Fruit fly (Drosophila melanogaster): ENCODE results near the gene CG5078.

CG5078 gene

dm6 chr3L:20493417-20494261 lies 12.2 kb upstream of the CG5078 start (continued):
- TF ChIP-seq hbn (GFP tag; IDR thresholded peaks at IDR 0.05; ENCODE audit: partially characterized antibody): no peak
- peak in 1 of 2 experiments; percentile 47 for TF ChIP-seq eve (GFP tag; optimal IDR thresholded peaks at IDR 0.05)
- peak; percentile 67 for TF ChIP-seq CG14050 (GFP tag; IDR thresholded peaks at IDR 0.05)
- TF ChIP-seq CG9932 (GFP tag; IDR thresholded peaks at IDR 0.05): peak; percentile 77
- TF ChIP-seq PHDP (tag; optimal IDR thresholded peaks at IDR 0.05): peak; percentile 85
- TF ChIP-seq tin (GFP tag; optimal IDR thresholded peaks at IDR 0.05): peak; percentile 50
- peak; percentile 36 for TF ChIP-seq fu2 (GFP tag; optimal IDR thresholded peaks at IDR 0.05)
- TF ChIP-seq al (GFP tag; IDR thresholded peaks at IDR 0.05): peak; percentile 75
- TF ChIP-seq fd64A (GFP tag; optimal IDR thresholded peaks at IDR 0.05): peak; percentile 58
- peak; percentile 38 for TF ChIP-seq HLH54F (GFP tag; optimal IDR thresholded peaks at IDR 0.05)
- peak; percentile 46 for TF ChIP-seq Abd-B (GFP tag; optimal IDR thresholded peaks at IDR 0.05)
- TF ChIP-seq corto (GFP tag; optimal IDR thresholded peaks at IDR 0.05): peak; percentile 59
- TF ChIP-seq CG14710 (tag; optimal IDR thresholded peaks at IDR 0.05): no peak
- no peak for TF ChIP-seq CG3065 (GFP tag; optimal IDR thresholded peaks at IDR 0.05)
- TF ChIP-seq twi (tag; optimal IDR thresholded peaks at IDR 0.05): peak; percentile 5
- TF ChIP-seq CG6175 (GFP tag; IDR thresholded peaks at IDR 0.05): no peak
- peak; percentile 67 for TF ChIP-seq ind (GFP tag; optimal IDR thresholded peaks at IDR 0.05)
- TF ChIP-seq CG2129 (GFP tag; IDR thresholded peaks at IDR 0.05; ENCODE audit: partially characterized antibody): no peak
- peak; percentile 71 for TF ChIP-seq CG8388 (GFP tag; optimal IDR thresholded peaks at IDR 0.05)
- peak; percentile 56 for TF ChIP-seq Ssrp (tag; optimal IDR thresholded peaks at IDR 0.05)
- TF ChIP-seq hth (optimal IDR thresholded peaks at IDR 0.05): no peak
- peak; percentile 44 for TF ChIP-seq Six4 (GFP tag; optimal IDR thresholded peaks at IDR 0.05)
- peak; percentile 67; the same call in 1 of the 2 replicates for TF ChIP-seq CG31441 (GFP tag; IDR thresholded peaks at IDR 0.05)
- no peak for TF ChIP-seq gfzf (GFP tag; optimal IDR thresholded peaks at IDR 0.05)
- TF ChIP-seq sim (GFP tag; IDR thresholded peaks at IDR 0.05): 0 out of 2 replicates have a peak, but pooled peaks have one; percentile 44
- TF ChIP-seq CG17328 (GFP tag; IDR thresholded peaks at IDR 0.05): peak; percentile 74
- TF ChIP-seq Vsx1 (GFP tag; optimal IDR thresholded peaks at IDR 0.05): peak; percentile 53
- peak; percentile 23 for TF ChIP-seq CG4617 (GFP tag; optimal IDR thresholded peaks at IDR 0.05; ENCODE audit: borderline replicate concordance)
- TF ChIP-seq Chrac-16 (GFP tag; optimal IDR thresholded peaks at IDR 0.05): peak; percentile 70
- peak; percentile 64 for TF ChIP-seq esg (GFP tag; conservative IDR thresholded peaks at IDR 0.05)
- peak; percentile 18 for TF ChIP-seq zen (tag; optimal IDR thresholded peaks at IDR 0.05)
- peak; percentile 86 for TF ChIP-seq Med (GFP tag)
- TF ChIP-seq Doc3 (GFP tag; IDR thresholded peaks at IDR 0.05; ENCODE audit: partially characterized antibody): no peak
- peak; percentile 8 for TF ChIP-seq Side (GFP tag; optimal IDR thresholded peaks at IDR 0.05)
- TF ChIP-seq dati (GFP tag; IDR thresholded peaks at IDR 0.05): no peak
- TF ChIP-seq ERR (GFP tag; optimal IDR thresholded peaks at IDR 0.05): no peak
- peak; percentile 29 for TF ChIP-seq CG12769 (tag; optimal IDR thresholded peaks at IDR 0.05)
- peak; percentile 86 for TF ChIP-seq tgo (GFP tag; IDR thresholded peaks at IDR 0.05)
- peak; percentile 27 for TF ChIP-seq CG9817 (tag; optimal IDR thresholded peaks at IDR 0.05)
- TF ChIP-seq NfI (GFP tag; optimal IDR thresholded peaks at IDR 0.05): peak; percentile 58
- TF ChIP-seq CG11696 (GFP tag; IDR thresholded peaks at IDR 0.05): peak; percentile 59
- peak; percentile 75 for TF ChIP-seq CG17385 (GFP tag; optimal IDR thresholded peaks at IDR 0.05)
- no peak for TF ChIP-seq HLHmδ (GFP tag; optimal IDR thresholded peaks at IDR 0.05)
- TF ChIP-seq CG10147 (GFP tag; optimal IDR thresholded peaks at IDR 0.05): peak; percentile 76
- no peak for TF ChIP-seq bbx (GFP tag; IDR thresholded peaks at IDR 0.05; ENCODE audit: partially characterized antibody)
- no peak for TF ChIP-seq CG13123 (GFP tag; optimal IDR thresholded peaks at IDR 0.05)
- no peak for TF ChIP-seq Lhr (GFP tag; optimal IDR thresholded peaks at IDR 0.05)
- no peak for TF ChIP-seq CG10565 (GFP tag; optimal IDR thresholded peaks at IDR 0.05)
- peak; percentile 67 for TF ChIP-seq Dip3 (GFP tag; optimal IDR thresholded peaks at IDR 0.05)
